Worm (Caenorhabditis elegans) whole organism, mixed stage, embryonic: ENCODE results near the gene C14A6.7.

ENCODE experiments used
- blmp-1 ChIP-seq: fragments of 150-350 bp; optimal IDR thresholded peaks from 2 replicates; lab custom pipeline; 2014; ENCODE audit warnings: missing biosample characterization, missing genetic modification characterization
- elt-1 ChIP-seq: sonication (generic microtip); optimal IDR thresholded peaks from 2 replicates; lab custom pipeline; 2017; ENCODE audit warnings: missing genetic modification characterization, mild to moderate bottlenecking, missing compliant biosample characterization, antibody characterized with exemption, moderate library complexity, borderline replicate concordance; ENCODE audit not compliant: insufficient read depth
- mab-5 ChIP-seq: fragments of 150-350 bp; optimal IDR thresholded peaks from 2 replicates; lab custom pipeline; 2014; ENCODE audit warnings: missing biosample characterization, missing genetic modification characterization
- nhr-237 ChIP-seq: fragments of 150-350 bp; optimal IDR thresholded peaks from 2 replicates; lab custom pipeline; 2014; ENCODE audit warnings: missing biosample characterization, missing genetic modification characterization
- nhr-28 ChIP-seq: fragments of 150-350 bp; optimal IDR thresholded peaks from 2 replicates; lab custom pipeline; 2014; ENCODE audit warnings: missing biosample characterization, missing genetic modification characterization
- snpc-4 ChIP-seq: fragments of 150-350 bp; optimal IDR thresholded peaks from 2 replicates; lab custom pipeline; 2014; ENCODE audit warnings: missing biosample characterization, missing genetic modification characterization

DNA sequence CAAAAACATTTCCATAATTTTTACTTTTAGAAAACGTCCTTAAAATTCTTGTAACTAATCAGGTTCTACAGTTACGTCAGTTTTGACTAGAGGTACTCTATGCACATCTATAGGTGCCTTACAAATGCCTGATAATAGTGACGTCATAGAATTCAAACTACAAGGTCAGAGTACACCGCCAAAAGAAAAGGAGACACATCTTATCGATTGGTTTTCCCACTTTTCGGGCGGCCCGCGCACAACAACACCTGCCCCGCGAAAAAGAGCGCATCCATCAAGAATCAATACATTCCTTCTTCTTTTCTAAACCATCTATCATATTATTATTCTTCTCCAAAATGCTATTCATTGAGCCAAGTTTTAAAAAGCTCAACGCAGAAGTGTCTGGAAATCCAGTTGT, 11.5 kb upstream of the C14A6.7 start, which contains the start of gene C31G12.1:
- TF ChIP-seq nhr-237 (no peak), mab-5 (no peak), elt-1 (tag; lab: Kevin White, UChicago) (no peak), blmp-1 (tag; lab: Kevin White, UChicago) (no peak), nhr-28 (no peak), snpc-4 (tag; lab: Kevin White, UChicago) (no peak)
